Worm (Caenorhabditis elegans) whole organism, L4 larva: Measurements from ENCODE around the gene H14N18.4.

ENCODE experiments used
- ama-1 ChIP-seq: fragments of 150-350 bp; optimal IDR thresholded peaks from 2 replicates; lab custom pipeline; 2014; ENCODE audit warnings: inconsistent platforms, mixed read lengths
- cey-2 ChIP-seq: sonication (generic microtip); optimal IDR thresholded peaks from 3 replicates; lab custom pipeline; 2017; ENCODE audit warnings: missing genetic modification characterization, mild to moderate bottlenecking, missing compliant biosample characterization, antibody characterized with exemption, borderline replicate concordance; ENCODE audit not compliant: insufficient read depth
- dmd-6 ChIP-seq: fragments of 200-800 bp; sonication (Bioruptor generic); IDR thresholded peaks from 2 replicates; pipeline ENCODE4 v1.3.6; 2022; ENCODE audit warnings: missing genetic modification reagents, missing genetic modification characterization, missing compliant biosample characterization
- hlh-30 ChIP-seq: sonication (generic microtip); optimal IDR thresholded peaks from 2 replicates; lab custom pipeline; 2017; ENCODE audit warnings: antibody characterized with exemption, mild to moderate bottlenecking, missing genetic modification characterization, missing compliant biosample characterization; ENCODE audit not compliant: insufficient read depth
- nhr-25 ChIP-seq: sonication (generic microtip); optimal IDR thresholded peaks from 2 replicates; lab custom pipeline; 2017; ENCODE audit warnings: missing genetic modification characterization, mild to moderate bottlenecking, missing compliant biosample characterization, antibody characterized with exemption, moderate library complexity, borderline replicate concordance; ENCODE audit not compliant: insufficient read depth
- rbr-2 ChIP-seq: sonication (generic microtip); optimal IDR thresholded peaks from 2 replicates; lab custom pipeline; 2016; ENCODE audit warnings: missing genotype, missing genetic modification characterization, missing compliant biosample characterization
- unc-62 ChIP-seq, 3 experiments: fragments of 150-350 bp in 1 of 3; sonication (generic microtip); optimal IDR thresholded peaks in 2 of 3; peaks in 1 of 3; 1 replicate in 1 of 3; 2 replicates in 2 of 3; lab custom pipeline; 2014 to 2017; ENCODE audit warnings: missing biosample characterization in 3 of 3, missing genetic modification characterization in 3 of 3, missing genetic modification reagents in 3 of 3, missing genotype in 1 of 3
- ztf-11 ChIP-seq: fragments of 150-350 bp; optimal IDR thresholded peaks from 2 replicates; lab custom pipeline; 2014; ENCODE audit warnings: missing biosample characterization, missing genetic modification characterization

DNA sequence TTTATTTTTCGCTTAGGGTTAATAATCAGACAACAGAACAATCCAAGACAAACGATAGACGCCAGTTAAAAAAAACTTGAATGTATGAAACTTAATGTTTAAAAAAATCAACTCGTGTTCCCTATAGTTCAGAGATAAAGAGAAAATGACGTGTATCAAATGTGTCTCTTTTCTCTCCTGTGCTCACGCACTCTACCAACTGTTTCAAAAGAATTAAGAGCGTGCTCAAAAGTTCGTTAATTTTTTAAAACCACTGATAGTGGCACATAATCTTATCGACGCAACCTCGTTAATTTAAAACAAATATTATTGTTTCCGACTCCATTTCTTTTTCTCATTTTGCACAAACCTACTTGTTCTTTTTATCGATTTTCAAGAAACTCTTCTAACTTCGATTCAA is 23.1 kb downstream of the H14N18.4 start:
- TF ChIP-seq ama-1 (lab: Kevin White, UChicago) = no peak
- TF ChIP-seq unc-62 (GFP tag; optimal IDR thresholded peaks at IDR 0.05 in 1 of 2; lab: Kevin White, UChicago) = no peak
- TF ChIP-seq unc-62 (tag; optimal IDR thresholded peaks at IDR 0.05; lab: Kevin White, UChicago) = no peak
- no peak for TF ChIP-seq nhr-25
- no peak for TF ChIP-seq ztf-11
- TF ChIP-seq dmd-6 (GFP tag; lab: Robert Waterston, UW) = peak; percentile 82
- TF ChIP-seq hlh-30 (tag; lab: Kevin White, UChicago) = peak; percentile 49
- TF ChIP-seq cey-2 (tag; lab: Kevin White, UChicago) = no peak
- TF ChIP-seq rbr-2 = no peak
